Fruit fly (Drosophila melanogaster) whole organism, embryonic: ENCODE results near the gene CG43179.

ENCODE experiments used
- B-H1 ChIP-seq: fragments of 200-800 bp; sonication (Bioruptor generic); IDR thresholded peaks from 3 replicates; pipeline ENCODE4 v1.3.6; 2022; ENCODE audit warnings: missing biosample characterization, missing genetic modification characterization
- BtbVII ChIP-seq: fragments of 200-800 bp; sonication (Bioruptor generic); optimal IDR thresholded peaks from 3 replicates; lab custom pipeline; 2017; ENCODE audit warnings: missing biosample characterization, mild to moderate bottlenecking, missing genetic modification characterization
- CG10431 ChIP-seq: fragments of 200-800 bp; sonication (Bioruptor generic); optimal IDR thresholded peaks from 3 replicates; lab custom pipeline; 2018; ENCODE audit warnings: missing biosample characterization, mild to moderate bottlenecking, missing genetic modification characterization
- CG11696 ChIP-seq: fragments of 200-800 bp; sonication (Bioruptor generic); IDR thresholded peaks from 2 replicates; pipeline ENCODE4 v1.3.6; 2022; ENCODE audit warnings: missing biosample characterization, missing genetic modification characterization
- CG12391 ChIP-seq: fragments of 200-800 bp; sonication (Bioruptor generic); optimal IDR thresholded peaks from 3 replicates; lab custom pipeline; 2018; ENCODE audit warnings: missing biosample characterization, mild to moderate bottlenecking, missing genetic modification characterization, moderate library complexity
- CG12769 ChIP-seq: fragments of 200-800 bp; sonication (Bioruptor generic); optimal IDR thresholded peaks from 2 replicates; lab custom pipeline; 2019; ENCODE audit warnings: missing biosample characterization, mild to moderate bottlenecking, missing genetic modification characterization, moderate library complexity
- CG15514 ChIP-seq: fragments of 200-800 bp; sonication (Bioruptor generic); optimal IDR thresholded peaks from 3 replicates; lab custom pipeline; 2017; ENCODE audit warnings: missing biosample characterization, missing genetic modification characterization, mild to moderate bottlenecking, moderate library complexity, missing genetic modification reagents
- CG15601 ChIP-seq: fragments of 200-800 bp; sonication (Bioruptor generic); optimal IDR thresholded peaks from 3 replicates; lab custom pipeline; 2019; ENCODE audit warnings: missing biosample characterization, mild to moderate bottlenecking, missing genetic modification characterization, moderate library complexity
- CG18599 ChIP-seq: fragments of 200-800 bp; sonication (Bioruptor generic); optimal IDR thresholded peaks from 3 replicates; lab custom pipeline; 2017; ENCODE audit warnings: missing biosample characterization, missing genetic modification characterization, mild to moderate bottlenecking, moderate library complexity, missing genetic modification reagents
- CG30020 ChIP-seq: fragments of 200-800 bp; optimal IDR thresholded peaks from 2 replicates; lab custom pipeline; 2019; ENCODE audit warnings: missing biosample characterization, mild to moderate bottlenecking, missing genetic modification characterization, moderate library complexity
- CG3163 ChIP-seq: fragments of 200-800 bp; sonication (Bioruptor generic); optimal IDR thresholded peaks from 3 replicates; lab custom pipeline; 2016; ENCODE audit warnings: missing biosample characterization, missing genetic modification characterization
- CG32532 ChIP-seq: fragments of 200-800 bp; sonication (Bioruptor generic); IDR thresholded peaks from 2 replicates; pipeline ENCODE4 v1.3.6; 2022; ENCODE audit warnings: missing biosample characterization, missing genetic modification characterization
- CG3995 ChIP-seq: fragments of 200-800 bp; sonication (Bioruptor generic); optimal IDR thresholded peaks from 3 replicates; lab custom pipeline; 2016; ENCODE audit warnings: missing biosample characterization, missing genetic modification characterization
- CG4820 ChIP-seq: fragments of 200-800 bp; sonication (Bioruptor generic); optimal IDR thresholded peaks from 3 replicates; lab custom pipeline; 2016; ENCODE audit warnings: missing biosample characterization, missing genetic modification characterization
- CG5180 ChIP-seq: fragments of 200-800 bp; sonication (Bioruptor generic); optimal IDR thresholded peaks from 3 replicates; lab custom pipeline; 2017; ENCODE audit warnings: missing biosample characterization, missing genetic modification characterization, mild to moderate bottlenecking, moderate library complexity, missing genetic modification reagents
- CG6813 ChIP-seq: fragments of 200-800 bp; sonication (Bioruptor generic); optimal IDR thresholded peaks from 2 replicates; lab custom pipeline; 2017; ENCODE audit warnings: missing biosample characterization, missing genetic modification characterization, mild to moderate bottlenecking, moderate library complexity, missing genetic modification reagents
- CG7556 ChIP-seq: fragments of 200-800 bp; sonication (Bioruptor generic); optimal IDR thresholded peaks from 2 replicates; lab custom pipeline; 2017; ENCODE audit warnings: missing biosample characterization, mild to moderate bottlenecking, missing genetic modification characterization
- CG8359 ChIP-seq: fragments of 200-800 bp; sonication (Bioruptor generic); optimal IDR thresholded peaks from 2 replicates; lab custom pipeline; 2017; ENCODE audit warnings: missing biosample characterization, mild to moderate bottlenecking, missing genetic modification characterization, borderline replicate concordance
- CG8388 ChIP-seq: fragments of 200-800 bp; sonication (Bioruptor generic); optimal IDR thresholded peaks from 2 replicates; lab custom pipeline; 2019; ENCODE audit warnings: missing biosample characterization, mild to moderate bottlenecking, missing genetic modification characterization, moderate library complexity
- CoRest ChIP-seq: fragments of 200-800 bp; sonication (Bioruptor generic); optimal IDR thresholded peaks from 3 replicates; lab custom pipeline; 2018; ENCODE audit warnings: missing biosample characterization, mild to moderate bottlenecking, missing genetic modification characterization, moderate library complexity
- Drgx ChIP-seq: fragments of 200-800 bp; sonication (Bioruptor generic); IDR thresholded peaks from 2 replicates; pipeline ENCODE4 v1.3.6; 2022; ENCODE audit warnings: missing biosample characterization, missing genetic modification characterization
- Hmr ChIP-seq: fragments of 200-800 bp; sonication (Bioruptor generic); optimal IDR thresholded peaks from 3 replicates; lab custom pipeline; 2017; ENCODE audit warnings: mild to moderate bottlenecking, missing biosample characterization, missing genetic modification reagents, missing genetic modification characterization
- Hr78 ChIP-seq, 2 experiments: fragments of 200-800 bp in 1 of 2; fragments of >200 bp in 1 of 2; sonication (Bioruptor generic) in 1 of 2; optimal IDR thresholded peaks; 2 replicates each; lab custom pipeline; 2017 to 2019; ENCODE audit warnings: missing biosample characterization in 2 of 2, missing genetic modification characterization in 2 of 2, mild to moderate bottlenecking in 1 of 2, moderate library complexity in 1 of 2
- MESR4 ChIP-seq: fragments of 200-800 bp; sonication (Bioruptor generic); optimal IDR thresholded peaks from 2 replicates; lab custom pipeline; 2018; ENCODE audit warnings: missing biosample characterization, mild to moderate bottlenecking, missing genetic modification characterization, moderate library complexity
- MTF-1 ChIP-seq: fragments of 200-800 bp; sonication (Bioruptor generic); optimal IDR thresholded peaks from 2 replicates; lab custom pipeline; 2018; ENCODE audit warnings: missing biosample characterization, mild to moderate bottlenecking, missing genetic modification characterization, borderline replicate concordance
- Med ChIP-seq: fragments of 200-800 bp; sonication (Bioruptor generic); peaks from one replicate; lab custom pipeline; 2016; ENCODE audit warnings: missing biosample characterization, missing genetic modification characterization, mild to moderate bottlenecking, inconsistent platforms, moderate library complexity
- NC2β ChIP-seq: fragments of 200-800 bp; sonication (Bioruptor generic); optimal IDR thresholded peaks from 2 replicates; lab custom pipeline; 2016; ENCODE audit warnings: missing biosample characterization, missing genetic modification characterization
- Neu2 ChIP-seq: fragments of 200-800 bp; sonication (Bioruptor generic); optimal IDR thresholded peaks from 3 replicates; lab custom pipeline; 2016; ENCODE audit warnings: missing biosample characterization, missing genetic modification characterization, borderline replicate concordance
- ac ChIP-seq: fragments of 200-800 bp; sonication (Bioruptor generic); optimal IDR thresholded peaks from 3 replicates; lab custom pipeline; 2017; ENCODE audit warnings: missing biosample characterization, mild to moderate bottlenecking, missing genetic modification characterization
- ato ChIP-seq: fragments of 200-800 bp; sonication (Bioruptor generic); IDR thresholded peaks from 2 replicates; pipeline ENCODE4 v1.3.6; 2022; ENCODE audit warnings: missing biosample characterization, missing genetic modification characterization; ENCODE audit not compliant: partially characterized antibody
- br ChIP-seq: fragments of >200 bp; optimal IDR thresholded peaks from 2 replicates; lab custom pipeline; 2017
- btn ChIP-seq: fragments of 200-800 bp; sonication (Bioruptor generic); optimal IDR thresholded peaks from 2 replicates; lab custom pipeline; 2016; ENCODE audit warnings: missing biosample characterization, missing genetic modification characterization
- chinmo ChIP-seq: fragments of 200-800 bp; sonication (Bioruptor generic); IDR thresholded peaks from 4 replicates; pipeline ENCODE4 v1.3.6; 2022; ENCODE audit warnings: missing biosample characterization, missing genetic modification characterization; ENCODE audit not compliant: partially characterized antibody
- cwo ChIP-seq: fragments of 200-800 bp; sonication (Bioruptor generic); optimal IDR thresholded peaks from 3 replicates; lab custom pipeline; 2017; ENCODE audit warnings: missing biosample characterization, missing genetic modification characterization, mild to moderate bottlenecking, moderate library complexity, missing genetic modification reagents
- dimm ChIP-seq: fragments of 200-800 bp; sonication (Bioruptor generic); IDR thresholded peaks from 2 replicates; pipeline ENCODE4 v1.3.6; 2022; ENCODE audit warnings: missing biosample characterization, missing genetic modification characterization
- maf-S ChIP-seq: fragments of 200-800 bp; sonication (Bioruptor generic); optimal IDR thresholded peaks from 2 replicates; lab custom pipeline; 2016; ENCODE audit warnings: missing biosample characterization, missing genetic modification characterization
- mirr ChIP-seq: fragments of 200-800 bp; sonication (Bioruptor generic); optimal IDR thresholded peaks from 3 replicates; lab custom pipeline; 2018; ENCODE audit warnings: missing biosample characterization, mild to moderate bottlenecking, missing genetic modification characterization
- pita ChIP-seq: fragments of 200-800 bp; sonication (Bioruptor generic); optimal IDR thresholded peaks from 2 replicates; lab custom pipeline; 2017; ENCODE audit warnings: missing biosample characterization, mild to moderate bottlenecking, missing genetic modification characterization
- run ChIP-seq: fragments of 200-800 bp; sonication (Bioruptor generic); optimal IDR thresholded peaks from 3 replicates; lab custom pipeline; 2018; ENCODE audit warnings: missing biosample characterization, mild to moderate bottlenecking, missing genetic modification characterization
- schlank ChIP-seq: fragments of 200-800 bp; sonication (Bioruptor generic); optimal IDR thresholded peaks from 2 replicates; lab custom pipeline; 2018; ENCODE audit warnings: missing biosample characterization, mild to moderate bottlenecking, missing genetic modification characterization
- sens ChIP-seq: fragments of 200-800 bp; sonication (Bioruptor generic); peaks from one replicate; lab custom pipeline; 2016; ENCODE audit warnings: missing biosample characterization, missing genetic modification characterization
- sens-2 ChIP-seq: fragments of 200-800 bp; sonication (Bioruptor generic); IDR thresholded peaks from 2 replicates; pipeline ENCODE4 v1.3.6; 2022; ENCODE audit warnings: missing biosample characterization, missing genetic modification characterization
- sug ChIP-seq: fragments of 200-800 bp; optimal IDR thresholded peaks from 2 replicates; lab custom pipeline; 2019; ENCODE audit warnings: missing biosample characterization, mild to moderate bottlenecking, missing genetic modification characterization, moderate library complexity
- vvl ChIP-seq: fragments of 200-800 bp; sonication (Bioruptor generic); IDR thresholded peaks from 2 replicates; pipeline ENCODE4 v1.3.6; 2022; ENCODE audit warnings: missing biosample characterization, missing genetic modification characterization
- wek ChIP-seq: fragments of 200-800 bp; sonication (Bioruptor generic); optimal IDR thresholded peaks from 3 replicates; lab custom pipeline; 2018; ENCODE audit warnings: missing biosample characterization, mild to moderate bottlenecking, missing genetic modification characterization, moderate library complexity

The CG43179 gene

dm6 chr3R:14296126-14296525, 40.2 kb downstream of the CG43179 start (continued):
- TF ChIP-seq CG6813 (GFP tag; lab: Kevin White, UChicago) (no peak), sug (tag; lab: Kevin White, UChicago) (peak; percentile 89), CG12391 (tag; lab: Kevin White, UChicago) (no peak), CG7556 (GFP tag; lab: Kevin White, UChicago) (no peak), run (tag; lab: Kevin White, UChicago) (no peak), sens-2 (GFP tag; lab: Robert Waterston, UW) (no peak), mirr (GFP tag; lab: Kevin White, UChicago) (peak; percentile 89), CG10431 (no peak), maf-S (GFP tag; lab: Kevin White, UChicago) (no peak), ac (no peak), CG8388 (GFP tag; lab: Kevin White, UChicago) (no peak), br (lab: Kevin White, UChicago) (no peak), CG4820 (GFP tag; lab: Kevin White, UChicago) (no peak), Neu2 (GFP tag; lab: Kevin White, UChicago) (no peak), CG15514 (GFP tag; lab: Kevin White, UChicago) (no peak), MTF-1 (no peak), Hr78 (GFP tag; optimal IDR thresholded peaks at IDR 0.05; lab: Kevin White, UChicago) (no peak), CoRest (no peak), CG30020 (tag; lab: Kevin White, UChicago) (no peak), pita (no peak), CG15601 (peak; percentile 19), MESR4 (GFP tag; lab: Kevin White, UChicago) (no peak), CG3995 (GFP tag; lab: Kevin White, UChicago) (no peak)

DNA sequence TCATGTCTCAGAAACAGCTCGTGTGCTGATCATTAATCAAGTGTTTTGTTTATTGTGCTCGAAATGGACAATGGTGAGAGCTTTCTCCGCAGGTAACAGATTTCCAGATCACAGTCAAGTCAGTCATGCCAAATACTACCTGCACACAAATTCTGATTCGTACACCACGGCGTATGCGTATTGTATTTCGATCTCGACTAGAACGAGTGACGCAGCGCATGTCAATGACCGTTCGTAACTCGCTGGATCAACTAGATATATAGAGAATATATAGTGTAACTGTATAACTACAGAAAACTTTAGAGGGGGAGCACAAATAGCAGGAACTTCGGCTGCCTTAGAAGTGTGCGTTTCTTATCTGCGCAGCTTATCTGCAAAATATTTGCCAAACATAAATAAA, 40.8 kb downstream of the CG43179 start:
- TF ChIP-seq Med (GFP tag; lab: Kevin White, UChicago): peak; percentile 52
- TF ChIP-seq dimm (GFP tag; lab: Robert Waterston, UW): no peak
- peak; percentile 21 for TF ChIP-seq BtbVII
- no peak for TF ChIP-seq btn (GFP tag; lab: Kevin White, UChicago)
- peak; percentile 24 for TF ChIP-seq CG18599 (GFP tag; lab: Kevin White, UChicago)
- TF ChIP-seq Hmr (GFP tag; lab: Kevin White, UChicago): peak; percentile 18
- no peak for TF ChIP-seq CG32532 (GFP tag; lab: Robert Waterston, UW)
- TF ChIP-seq sens (GFP tag; lab: Kevin White, UChicago): peak; percentile 42

dm6 chr3R:14297489-14297888, 41.6 kb downstream of the CG43179 start:
- TF ChIP-seq NC2β (no peak), CG8359 (GFP tag; lab: Kevin White, UChicago) (no peak), CG3163 (no peak), ato (no peak), CG5180 (GFP tag; lab: Kevin White, UChicago) (peak; percentile 94), BtbVII (no peak), Med (GFP tag; lab: Kevin White, UChicago) (peak; percentile 51), CG12769 (peak; percentile 48), Drgx (GFP tag; lab: Robert Waterston, UW) (0 out of 2 replicates have a peak, but pooled peaks have one; percentile 8), CG11696 (GFP tag; lab: Robert Waterston, UW) (no peak), chinmo (GFP tag; lab: Robert Waterston, UW) (0 out of 4 replicates have a peak, but pooled peaks have one; percentile 63), B-H1 (no peak), vvl (peak; percentile 23; the same call in 1 of the 2 replicates), wek (GFP tag; lab: Kevin White, UChicago) (peak; percentile 5), cwo (GFP tag; lab: Kevin White, UChicago) (peak; percentile 47), schlank (no peak)
- TF ChIP-seq, all 482 proteins: peak for 8
